Worm (Caenorhabditis elegans) whole organism, mixed stage, embryonic: ENCODE measurements around the gene cyp-33C7.

Experiments used
- bed-3 ChIP-seq: fragments of 200-800 bp; sonication (Bioruptor generic); optimal IDR thresholded peaks from 3 replicates; lab custom pipeline; 2018; ENCODE audit warnings: mild to moderate bottlenecking, missing genetic modification characterization, moderate library complexity, missing compliant biosample characterization
- blmp-1 ChIP-seq: fragments of 150-350 bp; optimal IDR thresholded peaks from 2 replicates; lab custom pipeline; 2014; ENCODE audit warnings: missing biosample characterization, missing genetic modification characterization
- ces-1 ChIP-seq: fragments of 150-350 bp; optimal IDR thresholded peaks from 2 replicates; lab custom pipeline; 2014; ENCODE audit warnings: missing biosample characterization, missing genetic modification reagents, missing genetic modification characterization
- elt-1 ChIP-seq: sonication (generic microtip); optimal IDR thresholded peaks from 2 replicates; lab custom pipeline; 2017; ENCODE audit warnings: missing genetic modification characterization, mild to moderate bottlenecking, missing compliant biosample characterization, antibody characterized with exemption, moderate library complexity, borderline replicate concordance; ENCODE audit not compliant: insufficient read depth
- lin-13 ChIP-seq: fragments of 150-350 bp; optimal IDR thresholded peaks from 2 replicates; lab custom pipeline; 2014; ENCODE audit warnings: missing biosample characterization, missing genetic modification characterization
- nhr-12 ChIP-seq: fragments of 150-350 bp; optimal IDR thresholded peaks from 2 replicates; lab custom pipeline; 2014; ENCODE audit warnings: missing biosample characterization, missing genetic modification characterization
- nhr-237 ChIP-seq: fragments of 150-350 bp; optimal IDR thresholded peaks from 2 replicates; lab custom pipeline; 2014; ENCODE audit warnings: missing biosample characterization, missing genetic modification characterization
- nhr-28 ChIP-seq: fragments of 150-350 bp; optimal IDR thresholded peaks from 2 replicates; lab custom pipeline; 2014; ENCODE audit warnings: missing biosample characterization, missing genetic modification characterization
- pha-4 ChIP-seq: fragments of 150-350 bp; optimal IDR thresholded peaks from 2 replicates; lab custom pipeline; 2018; ENCODE audit warnings: missing biosample characterization, missing genetic modification reagents, missing genetic modification characterization
- snpc-4 ChIP-seq: fragments of 150-350 bp; optimal IDR thresholded peaks from 2 replicates; lab custom pipeline; 2014; ENCODE audit warnings: missing biosample characterization, missing genetic modification characterization
- unc-39 ChIP-seq: fragments of 150-350 bp; optimal IDR thresholded peaks from 2 replicates; lab custom pipeline; 2014; ENCODE audit warnings: missing biosample characterization, missing genetic modification characterization
- unc-62 ChIP-seq: fragments of 150-350 bp; optimal IDR thresholded peaks from 2 replicates; lab custom pipeline; 2014; ENCODE audit warnings: missing biosample characterization, missing genetic modification reagents, missing genetic modification characterization
- ztf-11 ChIP-seq: fragments of 150-350 bp; optimal IDR thresholded peaks from 2 replicates; lab custom pipeline; 2014; ENCODE audit warnings: missing biosample characterization, missing genetic modification characterization

DNA sequence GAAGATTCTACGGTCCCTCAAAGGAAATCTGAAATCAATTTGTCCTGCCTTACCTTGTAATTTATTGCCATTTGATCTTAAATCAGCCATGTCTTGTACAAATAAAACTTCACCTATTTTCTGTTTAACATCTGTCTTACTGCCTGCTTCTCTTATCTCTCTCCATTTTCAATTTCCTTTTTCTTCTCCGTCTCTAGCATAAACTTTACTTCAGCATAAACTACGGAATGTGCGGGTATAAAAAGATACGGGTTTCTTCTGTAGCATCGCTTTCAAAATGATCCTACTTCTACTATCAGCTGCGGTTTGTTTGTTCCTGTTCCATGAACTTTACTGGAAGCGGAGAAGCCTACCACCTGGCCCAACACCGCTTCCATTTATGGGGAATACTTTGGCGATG, 5.6 kb upstream of the cyp-33C7 start, which contains the start of gene cyp-33C5:
- TF ChIP-seq blmp-1, result no peak
- TF ChIP-seq nhr-237 (tag; lab: Kevin White, UChicago), result no peak
- no peak for TF ChIP-seq bed-3 (GFP tag; lab: Kevin White, UChicago)
- TF ChIP-seq ces-1 (GFP tag; lab: Kevin White, UChicago), result no peak
- no peak for TF ChIP-seq unc-39 (tag; lab: Kevin White, UChicago)
- no peak for TF ChIP-seq nhr-12
- no peak for TF ChIP-seq ztf-11
- TF ChIP-seq unc-62, result no peak
- no peak for TF ChIP-seq elt-1
- no peak for TF ChIP-seq snpc-4 (tag; lab: Kevin White, UChicago)
- no peak for TF ChIP-seq pha-4
- no peak for TF ChIP-seq lin-13 (tag; lab: Kevin White, UChicago)
- no peak for TF ChIP-seq nhr-28 (tag; lab: Kevin White, UChicago)
